Worm (Caenorhabditis elegans) whole organism, L4 larva: ENCODE data around the gene srg-45.
A peak's percentile ranks its signal among the peaks of the same experiment; 100 is the strongest.

Experiments
- D1046.2 ChIP-seq: fragments of 200-800 bp; sonication (Bioruptor generic); IDR thresholded peaks from 2 replicates; pipeline ENCODE4 v1.3.6; 2022; ENCODE audit warnings: missing genetic modification characterization, missing compliant biosample characterization
- F10B5.3 ChIP-seq: sonication (generic microtip); optimal IDR thresholded peaks from 2 replicates; lab custom pipeline; 2016; ENCODE audit warnings: mild to moderate bottlenecking, missing genetic modification characterization, missing compliant biosample characterization
- F44E2.7 ChIP-seq: fragments of 200-800 bp; sonication (Bioruptor generic); IDR thresholded peaks from 2 replicates; pipeline ENCODE4 v2.1.2; 2022; ENCODE audit warnings: missing genetic modification characterization, missing compliant biosample characterization
- Y105C5A.15 ChIP-seq: fragments of 200-800 bp; sonication (Bioruptor generic); IDR thresholded peaks from 2 replicates; pipeline ENCODE4 v1.3.6; 2022; ENCODE audit warnings: missing genetic modification characterization, missing compliant biosample characterization
- ZK337.2 ChIP-seq: fragments of 200-800 bp; sonication (Bioruptor generic); IDR thresholded peaks from 2 replicates; pipeline ENCODE4 v1.3.6; 2022; ENCODE audit warnings: missing genetic modification reagents, missing genetic modification characterization, missing compliant biosample characterization
- aha-1 ChIP-seq: fragments of 150-350 bp; peaks from one replicate; lab custom pipeline; 2014; ENCODE audit warnings: missing biosample characterization, missing genetic modification characterization
- aly-2 ChIP-seq: sonication (generic microtip); optimal IDR thresholded peaks from 2 replicates; lab custom pipeline; 2018; ENCODE audit warnings: missing biosample characterization, missing genetic modification characterization
- arid-1 ChIP-seq: fragments of 200-800 bp; sonication (Bioruptor generic); conservative IDR thresholded peaks from 2 replicates; pipeline ENCODE4 v1.3.6; 2022; ENCODE audit warnings: missing genetic modification reagents, missing genetic modification characterization, missing compliant biosample characterization
- ceh-82 ChIP-seq: sonication (generic microtip); optimal IDR thresholded peaks from 2 replicates; lab custom pipeline; 2017; ENCODE audit warnings: missing biosample characterization, missing genetic modification characterization
- cey-2 ChIP-seq: sonication (generic microtip); optimal IDR thresholded peaks from 3 replicates; lab custom pipeline; 2017; ENCODE audit warnings: missing genetic modification characterization, mild to moderate bottlenecking, missing compliant biosample characterization, antibody characterized with exemption, borderline replicate concordance; ENCODE audit not compliant: insufficient read depth
- ctbp-1 ChIP-seq: fragments of 200-800 bp; sonication (Bioruptor generic); IDR thresholded peaks from 2 replicates; pipeline ENCODE4 v1.3.6; 2022; ENCODE audit warnings: missing genetic modification reagents, missing genetic modification characterization, missing compliant biosample characterization
- daf-16 ChIP-seq, 3 experiments: sonication (generic microtip); optimal IDR thresholded peaks; 2 replicates each; lab custom pipeline; 2016 to 2017; ENCODE audit warnings: missing genetic modification characterization in 3 of 3, missing genetic modification reagents in 3 of 3, mild to moderate bottlenecking in 2 of 3, missing compliant biosample characterization in 2 of 3, missing biosample characterization in 1 of 3, moderate library complexity in 1 of 3
- dmd-6 ChIP-seq: fragments of 200-800 bp; sonication (Bioruptor generic); IDR thresholded peaks from 2 replicates; pipeline ENCODE4 v1.3.6; 2022; ENCODE audit warnings: missing genetic modification reagents, missing genetic modification characterization, missing compliant biosample characterization
- dpl-1 ChIP-seq: fragments of 150-350 bp; optimal IDR thresholded peaks from 2 replicates; lab custom pipeline; 2014; ENCODE audit warnings: missing biosample characterization, missing genetic modification reagents, missing genetic modification characterization
- dve-1 ChIP-seq: sonication (generic microtip); optimal IDR thresholded peaks from 2 replicates; lab custom pipeline; 2017; ENCODE audit warnings: antibody characterized with exemption, mild to moderate bottlenecking, missing genetic modification characterization, missing compliant biosample characterization; ENCODE audit not compliant: insufficient read depth
- fkh-10 ChIP-seq: fragments of 150-350 bp; optimal IDR thresholded peaks from 2 replicates; lab custom pipeline; 2014; ENCODE audit warnings: missing biosample characterization, missing genetic modification reagents, missing genetic modification characterization
- hlh-30 ChIP-seq: sonication (generic microtip); optimal IDR thresholded peaks from 2 replicates; lab custom pipeline; 2017; ENCODE audit warnings: antibody characterized with exemption, mild to moderate bottlenecking, missing genetic modification characterization, missing compliant biosample characterization; ENCODE audit not compliant: insufficient read depth
- hmg-1.1 ChIP-seq: fragments of 200-800 bp; sonication (Bioruptor generic); IDR thresholded peaks from 2 replicates; pipeline ENCODE4 v1.3.6; 2022; ENCODE audit warnings: missing genetic modification reagents, missing genetic modification characterization, missing compliant biosample characterization
- jun-1 ChIP-seq: fragments of 150-350 bp; optimal IDR thresholded peaks from 2 replicates; lab custom pipeline; 2014; ENCODE audit warnings: missing biosample characterization, missing genetic modification reagents, missing genetic modification characterization
- lim-7 ChIP-seq: fragments of 200-800 bp; sonication (Bioruptor generic); IDR thresholded peaks from 2 replicates; pipeline ENCODE4 v1.3.6; 2022; ENCODE audit warnings: missing genetic modification characterization, missing compliant biosample characterization
- lin-13 ChIP-seq: fragments of 150-350 bp; optimal IDR thresholded peaks from 2 replicates; lab custom pipeline; 2014; ENCODE audit warnings: missing biosample characterization, missing genetic modification reagents, missing genetic modification characterization
- lir-3 ChIP-seq: sonication (generic microtip); optimal IDR thresholded peaks from 2 replicates; lab custom pipeline; 2016; ENCODE audit warnings: mild to moderate bottlenecking, missing genetic modification characterization, missing compliant biosample characterization
- lsy-2 ChIP-seq, 2 experiments: fragments of 150-350 bp in 1 of 2; sonication (generic microtip) in 1 of 2; optimal IDR thresholded peaks; 2 replicates each; lab custom pipeline; 2014 to 2017; ENCODE audit warnings: missing biosample characterization in 2 of 2, missing genetic modification characterization in 2 of 2
- madf-9 ChIP-seq: fragments of 200-800 bp; sonication (Bioruptor generic); conservative IDR thresholded peaks from 2 replicates; pipeline ENCODE4 v1.3.6; 2022; ENCODE audit warnings: missing genetic modification reagents, missing genetic modification characterization, missing compliant biosample characterization
- mep-1 ChIP-seq: fragments of 150-350 bp; sonication (generic microtip); optimal IDR thresholded peaks from 3 replicates; lab custom pipeline; 2014; ENCODE audit warnings: missing biosample characterization, missing genetic modification characterization
- mes-2 ChIP-seq: sonication (generic microtip); optimal IDR thresholded peaks from 2 replicates; lab custom pipeline; 2016; ENCODE audit warnings: missing genotype, mild to moderate bottlenecking, missing genetic modification characterization, missing compliant biosample characterization; ENCODE audit not compliant: poor library complexity, severe bottlenecking
- nhr-10 ChIP-seq: fragments of 150-350 bp; optimal IDR thresholded peaks from 2 replicates; lab custom pipeline; 2014; ENCODE audit warnings: missing biosample characterization, missing genetic modification characterization
- nhr-102 ChIP-seq: sonication (generic microtip); optimal IDR thresholded peaks from 2 replicates; lab custom pipeline; 2016; ENCODE audit warnings: mild to moderate bottlenecking, missing genetic modification characterization, moderate library complexity, missing compliant biosample characterization
- nhr-11 ChIP-seq: fragments of 150-350 bp; optimal IDR thresholded peaks from 2 replicates; lab custom pipeline; 2014; ENCODE audit warnings: missing biosample characterization, missing genetic modification characterization
- nhr-237 ChIP-seq: sonication (generic microtip); optimal IDR thresholded peaks from 2 replicates; lab custom pipeline; 2017; ENCODE audit warnings: missing biosample characterization, missing genetic modification characterization
- nhr-25 ChIP-seq: sonication (generic microtip); optimal IDR thresholded peaks from 2 replicates; lab custom pipeline; 2017; ENCODE audit warnings: missing genetic modification characterization, mild to moderate bottlenecking, missing compliant biosample characterization, antibody characterized with exemption, moderate library complexity, borderline replicate concordance; ENCODE audit not compliant: insufficient read depth
- nhr-28 ChIP-seq: fragments of 150-350 bp; optimal IDR thresholded peaks from 2 replicates; lab custom pipeline; 2014; ENCODE audit warnings: missing biosample characterization, missing genetic modification characterization
- nhr-48 ChIP-seq: sonication (generic microtip); optimal IDR thresholded peaks from 2 replicates; lab custom pipeline; 2016; ENCODE audit warnings: mild to moderate bottlenecking, missing genetic modification characterization, missing compliant biosample characterization
- nhr-6 ChIP-seq: fragments of 150-350 bp; optimal IDR thresholded peaks from 2 replicates; lab custom pipeline; 2014; ENCODE audit warnings: missing biosample characterization, missing genetic modification characterization
- nhr-76 ChIP-seq: fragments of 150-350 bp; optimal IDR thresholded peaks from 2 replicates; lab custom pipeline; 2014; ENCODE audit warnings: missing biosample characterization, missing genetic modification characterization
- pqm-1 ChIP-seq: sonication (generic microtip); optimal IDR thresholded peaks from 2 replicates; lab custom pipeline; 2017; ENCODE audit warnings: missing biosample characterization, missing genetic modification characterization
- rbr-2 ChIP-seq: sonication (generic microtip); optimal IDR thresholded peaks from 2 replicates; lab custom pipeline; 2016; ENCODE audit warnings: missing genotype, missing genetic modification characterization, missing compliant biosample characterization
- set-16 ChIP-seq: fragments of 200-800 bp; sonication (Bioruptor generic); IDR thresholded peaks from 2 replicates; pipeline ENCODE4 v1.3.6; 2022; ENCODE audit warnings: missing genetic modification reagents, missing genetic modification characterization, missing compliant biosample characterization
- spr-3 ChIP-seq: fragments of 200-800 bp; sonication (Bioruptor generic); optimal IDR thresholded peaks from 2 replicates; lab custom pipeline; 2018; ENCODE audit warnings: mild to moderate bottlenecking, missing genetic modification characterization, missing compliant biosample characterization
- tag-97 ChIP-seq: fragments of 200-800 bp; sonication (Bioruptor generic); IDR thresholded peaks from 2 replicates; pipeline ENCODE4 v1.3.6; 2022; ENCODE audit warnings: missing genetic modification characterization, missing compliant biosample characterization
- unc-39 ChIP-seq: sonication (generic microtip); optimal IDR thresholded peaks from 2 replicates; lab custom pipeline; 2017; ENCODE audit warnings: missing biosample characterization, missing genetic modification characterization
- unc-62 ChIP-seq, 3 experiments: fragments of 150-350 bp in 1 of 3; sonication (generic microtip); optimal IDR thresholded peaks in 2 of 3; peaks in 1 of 3; 1 replicate in 1 of 3; 2 replicates in 2 of 3; lab custom pipeline; 2014 to 2017; ENCODE audit warnings: missing biosample characterization in 3 of 3, missing genetic modification characterization in 3 of 3, missing genetic modification reagents in 3 of 3, missing genotype in 1 of 3
- zfp-2 ChIP-seq: sonication (generic microtip); optimal IDR thresholded peaks from 2 replicates; lab custom pipeline; 2016; ENCODE audit warnings: mild to moderate bottlenecking, missing genetic modification characterization, missing compliant biosample characterization
- zfp-3 ChIP-seq: fragments of 200-800 bp; sonication (Bioruptor generic); conservative IDR thresholded peaks from 2 replicates; pipeline ENCODE4 v1.3.6; 2022; ENCODE audit warnings: missing genetic modification reagents, missing genetic modification characterization, missing compliant biosample characterization
- zip-2 ChIP-seq: fragments of 150-350 bp; optimal IDR thresholded peaks from 2 replicates; lab custom pipeline; 2014; ENCODE audit warnings: missing biosample characterization, missing genetic modification characterization
- ztf-7 ChIP-seq: fragments of 150-350 bp; optimal IDR thresholded peaks from 2 replicates; lab custom pipeline; 2014; ENCODE audit warnings: missing biosample characterization, missing genetic modification characterization

The srg-45 gene

ce11 chrV:12300166-12300565, 7.1 kb upstream of the srg-45 start (continued):
- no peak for TF ChIP-seq F44E2.7 (GFP tag; lab: Robert Waterston, UW)
- no peak for TF ChIP-seq zfp-2 (tag; lab: Kevin White, UChicago)
- no peak for TF ChIP-seq fkh-10 (GFP tag; lab: Kevin White, UChicago)
- no peak for TF ChIP-seq F10B5.3 (tag; lab: Kevin White, UChicago)
- TF ChIP-seq dpl-1 (GFP tag; lab: Kevin White, UChicago), result peak; percentile 30
- TF ChIP-seq jun-1 (tag; lab: Kevin White, UChicago), result peak; percentile 49
- TF ChIP-seq unc-39 (tag; lab: Kevin White, UChicago), result no peak
- no peak for TF ChIP-seq spr-3

ce11 chrV:12300780-12301460, 6.4 kb upstream of the srg-45 start:
- TF ChIP-seq hlh-30 (tag; lab: Kevin White, UChicago), result peak; percentile 53
- peak in 1 of 2 experiments; percentile 85 for TF ChIP-seq unc-62 (GFP tag; optimal IDR thresholded peaks at IDR 0.05 in 1 of 2; lab: Kevin White, UChicago)
- TF ChIP-seq unc-62 (tag; optimal IDR thresholded peaks at IDR 0.05; lab: Kevin White, UChicago), result no peak
- TF ChIP-seq daf-16 (GFP tag; optimal IDR thresholded peaks at IDR 0.05; lab: Kevin White, UChicago), result no peak
- peak; percentile 90 for TF ChIP-seq daf-16 (tag; optimal IDR thresholded peaks at IDR 0.05; lab: Kevin White, UChicago)
- TF ChIP-seq nhr-6 (tag; lab: Kevin White, UChicago), result peak; percentile 64
- TF ChIP-seq pqm-1 (tag; lab: Kevin White, UChicago), result peak; percentile 53
- no peak for TF ChIP-seq nhr-237 (tag; lab: Kevin White, UChicago)
- no peak for TF ChIP-seq nhr-11
- TF ChIP-seq lir-3 (tag; lab: Kevin White, UChicago), result no peak
- no peak for TF ChIP-seq lim-7 (GFP tag; lab: Robert Waterston, UW)
- no peak for TF ChIP-seq ztf-7 (tag; lab: Kevin White, UChicago)
- peak; percentile 70 for TF ChIP-seq dve-1 (tag; lab: Kevin White, UChicago)
- TF ChIP-seq zfp-2 (tag; lab: Kevin White, UChicago), result no peak
- TF ChIP-seq mes-2 (tag; lab: Kevin White, UChicago), result no peak
- TF ChIP-seq zfp-3 (GFP tag; lab: Robert Waterston, UW), result no peak
- no peak for TF ChIP-seq nhr-10 (tag; lab: Kevin White, UChicago)
- TF ChIP-seq nhr-48 (tag; lab: Kevin White, UChicago), result no peak
- TF ChIP-seq mep-1 (tag; lab: Kevin White, UChicago), result peak; percentile 32
- TF ChIP-seq lsy-2 (tag; optimal IDR thresholded peaks at IDR 0.05; lab: Kevin White, UChicago), result peak in 1 of 2 experiments; percentile 31
- TF ChIP-seq unc-39 (tag; lab: Kevin White, UChicago), result no peak
- TF ChIP-seq madf-9 (GFP tag; lab: Robert Waterston, UW), result no peak
- TF ChIP-seq Y105C5A.15 (GFP tag; lab: Robert Waterston, UW), result no peak
- peak; percentile 48 for TF ChIP-seq nhr-28 (tag; lab: Kevin White, UChicago)
- TF ChIP-seq set-16, result no peak
- TF ChIP-seq cey-2, result peak; percentile 64

- TF ChIP-seq unc-62 (GFP tag; optimal IDR thresholded peaks at IDR 0.05 in 1 of 2; lab: Kevin White, UChicago) (no peak), unc-62 (tag; optimal IDR thresholded peaks at IDR 0.05; lab: Kevin White, UChicago) (no peak), aly-2 (tag; lab: Kevin White, UChicago) (no peak), arid-1 (GFP tag; lab: Robert Waterston, UW) (no peak), dmd-6 (peak; percentile 54), rbr-2 (no peak), hmg-1.1 (no peak), aha-1 (tag; lab: Kevin White, UChicago) (peak; percentile 17), ctbp-1 (GFP tag; lab: Robert Waterston, UW) (no peak), ZK337.2 (GFP tag; lab: Robert Waterston, UW) (no peak), lin-13 (GFP tag; lab: Kevin White, UChicago) (no peak), nhr-76 (tag; lab: Kevin White, UChicago) (no peak), nhr-102 (no peak), zip-2 (no peak), D1046.2 (GFP tag; lab: Robert Waterston, UW) (no peak), nhr-28 (tag; lab: Kevin White, UChicago) (peak; percentile 19), nhr-25 (tag; lab: Kevin White, UChicago) (no peak), ceh-82 (tag; lab: Kevin White, UChicago) (no peak), tag-97 (GFP tag; lab: Robert Waterston, UW) (no peak), F10B5.3 (tag; lab: Kevin White, UChicago) (no peak)
Measured at ce11 chrV:12301985-12302591, 5.2 kb upstream of the srg-45 start, which contains the start of the genes frm-7 and F55C5.17. Gene frm-7, plus strand, starts transcription at chrV:12302484. Gene F55C5.17, plus strand, starts transcription at chrV:12302541.
